Worm (Caenorhabditis elegans): ENCODE data around the gene spp-16.

spp-16 gene

DNA sequence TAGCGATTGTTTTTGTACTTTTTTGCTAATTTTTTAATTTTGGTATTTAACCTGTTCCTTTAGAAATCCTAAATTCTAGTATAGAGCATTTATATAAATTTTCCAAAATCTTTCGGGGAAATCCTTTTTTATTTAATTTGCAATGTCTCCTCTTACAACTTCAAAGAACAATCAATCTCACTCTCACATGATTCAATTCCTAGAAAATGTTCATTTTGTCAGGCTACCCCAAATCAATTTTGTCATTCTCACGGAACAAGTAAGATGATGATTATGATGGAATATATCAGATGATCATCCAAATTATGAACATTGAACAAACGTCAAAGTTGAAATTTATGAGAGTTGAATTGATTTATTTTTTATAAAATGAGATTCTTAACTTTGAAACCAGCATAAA is 36.2 kb upstream of the spp-16 start (continued):
- TF ChIP-seq snu-23 (GFP tag; optimal IDR thresholded peaks at IDR 0.05) (peak; percentile 41), C16A3.4 (tag; optimal IDR thresholded peaks at IDR 0.05) (no peak), nhr-77 (tag; optimal IDR thresholded peaks at IDR 0.05) (no peak), lin-35 (GFP tag; optimal IDR thresholded peaks at IDR 0.05) (peak in 1 of 2 experiments; percentile 27), sptf-1 (tag; optimal IDR thresholded peaks at IDR 0.05) (no peak), fkh-8 (tag; optimal IDR thresholded peaks at IDR 0.05) (peak; percentile 79), nhr-28 (tag; optimal IDR thresholded peaks at IDR 0.05) (no peak), lin-15B (tag; optimal IDR thresholded peaks at IDR 0.05) (no peak), efl-3 (GFP tag; optimal IDR thresholded peaks at IDR 0.05) (no peak), hlh-4 (tag; optimal IDR thresholded peaks at IDR 0.05) (no peak), ceh-63 (GFP tag; optimal IDR thresholded peaks at IDR 0.05) (no peak), C34B4.2 (tag; optimal IDR thresholded peaks at IDR 0.05) (no peak), swsn-7 (tag; optimal IDR thresholded peaks at IDR 0.05) (peak; percentile 30), ceh-90 (tag; optimal IDR thresholded peaks at IDR 0.05) (no peak), unc-62 (GFP tag; optimal IDR thresholded peaks at IDR 0.05) (no peak), dpl-1 (GFP tag; optimal IDR thresholded peaks at IDR 0.05) (peak in 1 of 3 experiments; percentile 2), ama-1 (optimal IDR thresholded peaks at IDR 0.05) (no peak), lin-13 (GFP tag; optimal IDR thresholded peaks at IDR 0.05) (no peak), F16B12.6 (tag; optimal IDR thresholded peaks at IDR 0.05) (no peak), jun-1 (tag; optimal IDR thresholded peaks at IDR 0.05) (no peak), unc-30 (tag; optimal IDR thresholded peaks at IDR 0.05) (no peak), nhr-12 (tag; optimal IDR thresholded peaks at IDR 0.05) (no peak), nhr-47 (tag; optimal IDR thresholded peaks at IDR 0.05) (peak; percentile 73), ztf-4 (tag; optimal IDR thresholded peaks at IDR 0.05) (peak; percentile 45), nhr-85 (tag) (no peak), mef-2 (tag; optimal IDR thresholded peaks at IDR 0.05) (no peak), egl-13 (tag; optimal IDR thresholded peaks at IDR 0.05) (no peak), nhr-90 (tag; optimal IDR thresholded peaks at IDR 0.05; ENCODE audit: poor library complexity) (no peak), rnt-1 (tag; optimal IDR thresholded peaks at IDR 0.05) (no peak), lir-3 (tag; optimal IDR thresholded peaks at IDR 0.05; ENCODE audit: poor library complexity) (no peak), aly-2 (tag; optimal IDR thresholded peaks at IDR 0.05) (no peak), ceh-82 (tag; optimal IDR thresholded peaks at IDR 0.05) (no peak), lin-39 (tag; optimal IDR thresholded peaks at IDR 0.05) (no peak), isw-1 (GFP tag; IDR thresholded peaks at IDR 0.05) (no peak), unc-130 (tag; optimal IDR thresholded peaks at IDR 0.05) (no peak), dsc-1 (tag; optimal IDR thresholded peaks at IDR 0.05) (peak; percentile 69), zip-4 (GFP tag; optimal IDR thresholded peaks at IDR 0.05) (no peak), sup-37 (GFP tag; optimal IDR thresholded peaks at IDR 0.05) (no peak), snpc-4 (tag; optimal IDR thresholded peaks at IDR 0.05) (no peak), fos-1 (tag; optimal IDR thresholded peaks at IDR 0.05) (no peak), nhr-19 (GFP tag; conservative IDR thresholded peaks at IDR 0.05) (peak; percentile 88), nhr-71 (tag; optimal IDR thresholded peaks at IDR 0.05) (peak; percentile 88), nhr-11 (tag; optimal IDR thresholded peaks at IDR 0.05) (peak; percentile 63), sox-4 (tag; optimal IDR thresholded peaks at IDR 0.05) (no peak), pqm-1 (tag; optimal IDR thresholded peaks at IDR 0.05) (no peak), aha-1 (tag; optimal IDR thresholded peaks at IDR 0.05) (no peak), mep-1 (tag; optimal IDR thresholded peaks at IDR 0.05) (peak; percentile 30), grh-1 (GFP tag; IDR thresholded peaks at IDR 0.05) (no peak)

Measured in whole organism, L1 larva.